Fruit fly (Drosophila melanogaster): ENCODE results near the gene CG17944.
A peak's percentile ranks its signal among the peaks of the same experiment; 100 is the strongest.

CG17944 gene

DNA sequence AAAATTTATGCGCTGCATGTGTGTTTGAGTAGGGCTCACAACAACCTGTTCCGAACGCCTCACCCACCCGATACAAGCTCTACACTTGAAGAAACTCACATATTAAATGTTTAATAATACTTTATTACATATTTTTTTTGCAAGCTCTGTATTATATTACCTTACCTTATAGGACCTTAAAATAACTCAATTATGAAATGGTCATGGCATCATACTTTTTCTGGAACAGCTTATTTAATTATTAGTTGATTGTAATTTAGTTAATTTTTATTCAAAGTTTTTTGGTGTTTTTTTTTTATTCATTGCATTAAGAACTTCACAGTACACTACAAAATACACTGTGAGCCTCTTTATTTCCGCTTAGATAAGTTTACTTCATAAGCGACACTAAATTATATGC is 25.5 kb downstream of the CG17944 start (continued):
- TF ChIP-seq CG4318 (GFP tag; optimal IDR thresholded peaks at IDR 0.05): no peak
- TF ChIP-seq net (GFP tag; optimal IDR thresholded peaks at IDR 0.05): no peak
- no peak for TF ChIP-seq dac (GFP tag; optimal IDR thresholded peaks at IDR 0.05)
- TF ChIP-seq CG8632 (GFP tag; optimal IDR thresholded peaks at IDR 0.05): peak; percentile 37
- no peak for TF ChIP-seq CG6276 (GFP tag; optimal IDR thresholded peaks at IDR 0.05)
- peak; percentile 4 for TF ChIP-seq fd59A (GFP tag; optimal IDR thresholded peaks at IDR 0.05)
- TF ChIP-seq CG3032 (tag; optimal IDR thresholded peaks at IDR 0.05): peak; percentile 64
- no peak for TF ChIP-seq Blimp-1 (GFP tag; optimal IDR thresholded peaks at IDR 0.05)
- TF ChIP-seq CG11762 (GFP tag; optimal IDR thresholded peaks at IDR 0.05; ENCODE audit: insufficient read depth): peak; percentile 13
- TF ChIP-seq spab (GFP tag; optimal IDR thresholded peaks at IDR 0.05): peak; percentile 31
- peak; percentile 28 for TF ChIP-seq CG6808 (GFP tag; optimal IDR thresholded peaks at IDR 0.05)

DNA sequence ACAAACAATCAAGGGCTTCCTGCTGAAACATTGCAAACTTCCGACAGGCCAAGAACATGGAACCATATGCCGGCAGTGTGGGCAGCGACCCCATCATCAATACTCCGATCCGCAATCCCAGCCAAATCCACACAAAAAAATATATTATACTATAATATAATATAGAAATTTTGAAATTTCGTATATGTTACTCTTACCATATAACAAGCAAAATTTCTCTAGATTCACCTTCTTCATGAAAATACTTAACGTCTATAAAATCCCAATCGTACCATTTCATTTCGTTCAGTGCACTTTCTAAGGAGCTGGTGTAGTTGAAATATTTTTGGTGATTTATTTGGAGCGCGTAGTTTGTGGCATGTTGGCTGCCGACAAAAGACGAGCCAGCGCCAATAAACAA is 27.3 kb downstream of the CG17944 start:
- TF ChIP-seq vri (GFP tag; optimal IDR thresholded peaks at IDR 0.05) (peak; percentile 28), svp (GFP tag) (peak; percentile 26), Eip78C (GFP tag) (peak; percentile 48), CG10631 (GFP tag; optimal IDR thresholded peaks at IDR 0.05) (peak; percentile 0), acj6 (GFP tag; optimal IDR thresholded peaks at IDR 0.05) (no peak), esn (GFP tag; optimal IDR thresholded peaks at IDR 0.05) (peak; percentile 22)

DNA sequence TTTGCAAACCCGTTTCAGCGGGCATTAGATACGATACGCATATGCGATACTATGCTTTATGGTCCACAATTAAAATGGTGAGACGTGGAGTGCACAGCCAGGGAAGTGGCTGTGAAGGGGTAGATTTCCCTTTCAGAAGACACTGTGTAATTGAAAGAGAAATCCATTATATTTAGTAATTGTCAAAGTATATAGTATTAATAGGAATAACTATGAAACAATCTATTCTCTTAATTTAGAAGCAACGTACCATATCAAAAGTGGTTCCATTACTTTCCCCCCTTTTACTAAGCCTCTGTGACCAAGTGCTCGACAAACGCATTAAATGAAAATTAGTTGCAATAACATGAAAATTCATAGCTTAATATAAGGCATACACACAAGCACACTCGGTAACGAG is 31.2 kb downstream of the CG17944 start:
- TF ChIP-seq Hr4 (GFP tag; optimal IDR thresholded peaks at IDR 0.05): peak; percentile 72
- TF ChIP-seq Met (GFP tag; optimal IDR thresholded peaks at IDR 0.05): no peak
- no peak for TF ChIP-seq svp (GFP tag)
- TF ChIP-seq CG10631 (GFP tag; optimal IDR thresholded peaks at IDR 0.05): no peak
- TF ChIP-seq CG32006 (GFP tag; optimal IDR thresholded peaks at IDR 0.05): peak; percentile 78
- no peak for TF ChIP-seq CG11902 (GFP tag; optimal IDR thresholded peaks at IDR 0.05)
- no peak for TF ChIP-seq Eip93F (GFP tag; optimal IDR thresholded peaks at IDR 0.05)
- TF ChIP-seq Sox14 (GFP tag; optimal IDR thresholded peaks at IDR 0.05): no peak
- TF ChIP-seq Gug (GFP tag; IDR thresholded peaks at IDR 0.05): peak; percentile 53; the same call in 1 of the 2 replicates
- TF ChIP-seq Blimp-1 (GFP tag; optimal IDR thresholded peaks at IDR 0.05): no peak
- peak; percentile 75 for TF ChIP-seq eg (GFP tag; IDR thresholded peaks at IDR 0.05)
- TF ChIP-seq lz (GFP tag; optimal IDR thresholded peaks at IDR 0.05): no peak
- peak; percentile 26 for TF ChIP-seq pdm3 (GFP tag; optimal IDR thresholded peaks at IDR 0.05)
- TF ChIP-seq salr (GFP tag; optimal IDR thresholded peaks at IDR 0.05): peak in 1 of 2 experiments; percentile 2
- no peak for TF ChIP-seq Hr38 (GFP tag; optimal IDR thresholded peaks at IDR 0.05)
- peak; percentile 11 for TF ChIP-seq OdsH (GFP tag; optimal IDR thresholded peaks at IDR 0.05)
- TF ChIP-seq CG6163 (GFP tag; IDR thresholded peaks at IDR 0.05): 0 out of 3 replicates have a peak, but pooled peaks have one; percentile 18
- peak; percentile 67 for TF ChIP-seq CG6276 (GFP tag; optimal IDR thresholded peaks at IDR 0.05)
- TF ChIP-seq CG6808 (GFP tag; optimal IDR thresholded peaks at IDR 0.05): no peak
- TF ChIP-seq CG1621 (tag; optimal IDR thresholded peaks at IDR 0.05): no peak
- TF ChIP-seq CG8319 (GFP tag; optimal IDR thresholded peaks at IDR 0.05): no peak
- no peak for TF ChIP-seq Sox102F (GFP tag; optimal IDR thresholded peaks at IDR 0.05)
- no peak for TF ChIP-seq CG11762 (GFP tag; optimal IDR thresholded peaks at IDR 0.05; ENCODE audit: insufficient read depth)
- no peak for TF ChIP-seq ss (GFP tag; optimal IDR thresholded peaks at IDR 0.05)
- TF ChIP-seq CG3032 (tag; optimal IDR thresholded peaks at IDR 0.05): no peak
- peak; percentile 61 for TF ChIP-seq dac (GFP tag; optimal IDR thresholded peaks at IDR 0.05)
- TF ChIP-seq CG15336 (GFP tag; IDR thresholded peaks at IDR 0.05): peak; percentile 74
- no peak for TF ChIP-seq CG7368 (GFP tag; optimal IDR thresholded peaks at IDR 0.05)
- no peak for TF ChIP-seq CG3919 (GFP tag; optimal IDR thresholded peaks at IDR 0.05)
- TF ChIP-seq Eip78C (GFP tag): peak; percentile 63
- TF ChIP-seq CG8119 (GFP tag; IDR thresholded peaks at IDR 0.05): peak; percentile 70; the same call in 2 of the 3 replicates
- TF ChIP-seq Ets21C (GFP tag; optimal IDR thresholded peaks at IDR 0.05): no peak
- no peak for TF ChIP-seq achi (GFP tag; optimal IDR thresholded peaks at IDR 0.05)
- no peak for TF ChIP-seq esn (GFP tag; optimal IDR thresholded peaks at IDR 0.05)
- no peak for TF ChIP-seq CG31627 (GFP tag; optimal IDR thresholded peaks at IDR 0.05)
- peak; percentile 59 for TF ChIP-seq CG4318 (GFP tag; optimal IDR thresholded peaks at IDR 0.05)
- TF ChIP-seq CG9139 (GFP tag; optimal IDR thresholded peaks at IDR 0.05): no peak
- TF ChIP-seq dsx (GFP tag; optimal IDR thresholded peaks at IDR 0.05; ENCODE audit: poor library complexity, severe bottlenecking): no peak

Measured in whole organism, prepupa.